Worm (Caenorhabditis elegans) whole organism, L4 larva: ENCODE measurements around the gene cdr-7.
A peak's percentile ranks its signal among the peaks of the same experiment; 100 is the strongest.

Experiments
- F10B5.3 ChIP-seq: sonication (generic microtip); optimal IDR thresholded peaks from 2 replicates; lab custom pipeline; 2016; ENCODE audit warnings: mild to moderate bottlenecking, missing genetic modification characterization, missing compliant biosample characterization
- F49E8.2 ChIP-seq: sonication (generic microtip); optimal IDR thresholded peaks from 2 replicates; lab custom pipeline; 2016; ENCODE audit warnings: missing compliant biosample characterization, mild to moderate bottlenecking, missing genetic modification characterization, borderline replicate concordance
- R02D3.7 ChIP-seq: fragments of 150-350 bp; sonication (generic microtip); optimal IDR thresholded peaks from 3 replicates; lab custom pipeline; 2014; ENCODE audit warnings: missing biosample characterization, missing genetic modification characterization
- Y48G9A.11 ChIP-seq: fragments of 200-800 bp; sonication (Bioruptor generic); IDR thresholded peaks from 2 replicates; pipeline ENCODE4 v1.3.6; 2022; ENCODE audit warnings: missing genetic modification reagents, missing genetic modification characterization, missing compliant biosample characterization
- aha-1 ChIP-seq: fragments of 150-350 bp; peaks from one replicate; lab custom pipeline; 2014; ENCODE audit warnings: missing biosample characterization, missing genetic modification characterization
- ceh-82 ChIP-seq: sonication (generic microtip); optimal IDR thresholded peaks from 2 replicates; lab custom pipeline; 2017; ENCODE audit warnings: missing biosample characterization, missing genetic modification characterization
- ces-1 ChIP-seq: fragments of 150-350 bp; sonication (generic microtip); optimal IDR thresholded peaks from 4 replicates; lab custom pipeline; 2014; ENCODE audit warnings: missing biosample characterization, missing genetic modification reagents, missing genetic modification characterization
- cey-2 ChIP-seq: sonication (generic microtip); optimal IDR thresholded peaks from 3 replicates; lab custom pipeline; 2017; ENCODE audit warnings: missing genetic modification characterization, mild to moderate bottlenecking, missing compliant biosample characterization, antibody characterized with exemption, borderline replicate concordance; ENCODE audit not compliant: insufficient read depth
- daf-12 ChIP-seq: fragments of 150-350 bp; optimal IDR thresholded peaks from 2 replicates; lab custom pipeline; 2014; ENCODE audit warnings: missing biosample characterization, missing genetic modification reagents, missing genetic modification characterization
- dpl-1 ChIP-seq: fragments of 150-350 bp; optimal IDR thresholded peaks from 2 replicates; lab custom pipeline; 2014; ENCODE audit warnings: missing biosample characterization, missing genetic modification reagents, missing genetic modification characterization
- dve-1 ChIP-seq: sonication (generic microtip); optimal IDR thresholded peaks from 2 replicates; lab custom pipeline; 2017; ENCODE audit warnings: antibody characterized with exemption, mild to moderate bottlenecking, missing genetic modification characterization, missing compliant biosample characterization; ENCODE audit not compliant: insufficient read depth
- egl-27 ChIP-seq: sonication (generic microtip); optimal IDR thresholded peaks from 3 replicates; lab custom pipeline; 2017; ENCODE audit warnings: missing biosample characterization, missing genetic modification reagents, missing genetic modification characterization
- gei-8 ChIP-seq: fragments of 200-800 bp; sonication (Bioruptor generic); optimal IDR thresholded peaks from 2 replicates; lab custom pipeline; 2018; ENCODE audit warnings: mild to moderate bottlenecking, missing genetic modification characterization, missing compliant biosample characterization
- hif-1 ChIP-seq, 2 experiments: sonication (generic microtip); optimal IDR thresholded peaks; 2 replicates each; lab custom pipeline; 2016 to 2017; ENCODE audit warnings: missing compliant biosample characterization in 2 of 2, missing genetic modification characterization in 2 of 2, missing genetic modification reagents in 2 of 2, missing genotype in 2 of 2, mild to moderate bottlenecking in 1 of 2
- lim-7 ChIP-seq: fragments of 200-800 bp; sonication (Bioruptor generic); IDR thresholded peaks from 2 replicates; pipeline ENCODE4 v1.3.6; 2022; ENCODE audit warnings: missing genetic modification characterization, missing compliant biosample characterization
- lin-15B ChIP-seq: fragments of 150-350 bp; sonication (generic microtip); optimal IDR thresholded peaks from 3 replicates; lab custom pipeline; 2014; ENCODE audit warnings: missing biosample characterization, missing genetic modification characterization
- lin-29 ChIP-seq: fragments of 200-800 bp; sonication (Bioruptor generic); IDR thresholded peaks from 2 replicates; pipeline ENCODE4 v1.3.6; 2022; ENCODE audit warnings: missing genetic modification reagents, missing genetic modification characterization, missing compliant biosample characterization
- madf-9 ChIP-seq: fragments of 200-800 bp; sonication (Bioruptor generic); conservative IDR thresholded peaks from 2 replicates; pipeline ENCODE4 v1.3.6; 2022; ENCODE audit warnings: missing genetic modification reagents, missing genetic modification characterization, missing compliant biosample characterization
- mdt-29 ChIP-seq: fragments of 200-800 bp; sonication (Bioruptor generic); IDR thresholded peaks from 2 replicates; pipeline ENCODE4 v1.3.6; 2022; ENCODE audit warnings: missing genetic modification reagents, missing genetic modification characterization, missing compliant biosample characterization
- mep-1 ChIP-seq: fragments of 150-350 bp; sonication (generic microtip); optimal IDR thresholded peaks from 3 replicates; lab custom pipeline; 2014; ENCODE audit warnings: missing biosample characterization, missing genetic modification characterization
- mxl-3 ChIP-seq: fragments of 200-800 bp; sonication (Bioruptor generic); optimal IDR thresholded peaks from 2 replicates; lab custom pipeline; 2018; ENCODE audit warnings: mild to moderate bottlenecking, missing genetic modification characterization, missing compliant biosample characterization
- nhr-25 ChIP-seq: sonication (generic microtip); optimal IDR thresholded peaks from 2 replicates; lab custom pipeline; 2017; ENCODE audit warnings: missing genetic modification characterization, mild to moderate bottlenecking, missing compliant biosample characterization, antibody characterized with exemption, moderate library complexity, borderline replicate concordance; ENCODE audit not compliant: insufficient read depth
- nhr-48 ChIP-seq: sonication (generic microtip); optimal IDR thresholded peaks from 2 replicates; lab custom pipeline; 2016; ENCODE audit warnings: mild to moderate bottlenecking, missing genetic modification characterization, missing compliant biosample characterization
- nhr-77 ChIP-seq: fragments of 150-350 bp; optimal IDR thresholded peaks from 2 replicates; lab custom pipeline; 2014; ENCODE audit warnings: missing biosample characterization, missing genetic modification characterization
- saeg-2 ChIP-seq: fragments of 200-800 bp; sonication (Bioruptor generic); IDR thresholded peaks from 2 replicates; pipeline ENCODE4 v1.3.6; 2022; ENCODE audit warnings: missing genetic modification reagents, missing genetic modification characterization, missing compliant biosample characterization
- set-16 ChIP-seq: fragments of 200-800 bp; sonication (Bioruptor generic); IDR thresholded peaks from 2 replicates; pipeline ENCODE4 v1.3.6; 2022; ENCODE audit warnings: missing genetic modification reagents, missing genetic modification characterization, missing compliant biosample characterization
- spr-3 ChIP-seq: fragments of 200-800 bp; sonication (Bioruptor generic); optimal IDR thresholded peaks from 2 replicates; lab custom pipeline; 2018; ENCODE audit warnings: mild to moderate bottlenecking, missing genetic modification characterization, missing compliant biosample characterization
- tag-97 ChIP-seq: fragments of 200-800 bp; sonication (Bioruptor generic); IDR thresholded peaks from 2 replicates; pipeline ENCODE4 v1.3.6; 2022; ENCODE audit warnings: missing genetic modification characterization, missing compliant biosample characterization
- tra-1 ChIP-seq: fragments of 200-800 bp; sonication (Bioruptor generic); IDR thresholded peaks from 2 replicates; pipeline ENCODE4 v1.3.6; 2022; ENCODE audit warnings: missing genetic modification reagents, missing genetic modification characterization, missing compliant biosample characterization
- unc-130 ChIP-seq: sonication (generic microtip); optimal IDR thresholded peaks from 2 replicates; lab custom pipeline; 2016; ENCODE audit warnings: missing genetic modification reagents, missing genetic modification characterization, missing compliant biosample characterization
- unc-39 ChIP-seq: sonication (generic microtip); optimal IDR thresholded peaks from 2 replicates; lab custom pipeline; 2017; ENCODE audit warnings: missing biosample characterization, missing genetic modification characterization
- unc-62 ChIP-seq, 3 experiments: fragments of 150-350 bp in 1 of 3; sonication (generic microtip); optimal IDR thresholded peaks in 2 of 3; peaks in 1 of 3; 1 replicate in 1 of 3; 2 replicates in 2 of 3; lab custom pipeline; 2014 to 2017; ENCODE audit warnings: missing biosample characterization in 3 of 3, missing genetic modification characterization in 3 of 3, missing genetic modification reagents in 3 of 3, missing genotype in 1 of 3
- zfp-2 ChIP-seq: sonication (generic microtip); optimal IDR thresholded peaks from 2 replicates; lab custom pipeline; 2016; ENCODE audit warnings: mild to moderate bottlenecking, missing genetic modification characterization, missing compliant biosample characterization
- zip-11 ChIP-seq: fragments of 200-800 bp; sonication (Bioruptor generic); IDR thresholded peaks from 2 replicates; pipeline ENCODE4 v1.3.6; 2022; ENCODE audit warnings: missing genetic modification characterization, missing compliant biosample characterization

The cdr-7 gene

DNA sequence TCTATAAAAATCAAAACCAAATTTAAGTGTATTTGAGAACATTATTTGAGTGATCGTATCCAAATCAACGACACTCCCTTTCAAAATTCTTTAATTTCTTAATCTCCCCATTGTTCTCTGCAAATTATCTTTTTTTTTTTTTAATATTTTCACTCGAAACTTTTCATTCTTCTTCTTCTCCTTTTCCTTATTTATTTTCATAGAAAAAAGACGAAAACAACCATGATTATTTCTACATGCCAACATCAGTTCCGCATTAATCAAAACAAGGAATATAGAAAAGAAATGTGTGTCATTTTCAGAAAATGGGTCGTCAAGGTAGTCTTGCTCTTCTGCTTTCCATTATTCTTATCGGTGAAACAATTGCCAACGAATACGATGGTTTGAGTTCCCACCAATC is 14.4 kb downstream of the cdr-7 start, which contains the start of gene K01D12.5:
TSS of gene K01D12.5 (plus strand) at position 301 of the 400 bp plus-strand sequence.
- TF ChIP-seq F49E8.2 (tag; lab: Kevin White, UChicago) = no peak

DNA sequence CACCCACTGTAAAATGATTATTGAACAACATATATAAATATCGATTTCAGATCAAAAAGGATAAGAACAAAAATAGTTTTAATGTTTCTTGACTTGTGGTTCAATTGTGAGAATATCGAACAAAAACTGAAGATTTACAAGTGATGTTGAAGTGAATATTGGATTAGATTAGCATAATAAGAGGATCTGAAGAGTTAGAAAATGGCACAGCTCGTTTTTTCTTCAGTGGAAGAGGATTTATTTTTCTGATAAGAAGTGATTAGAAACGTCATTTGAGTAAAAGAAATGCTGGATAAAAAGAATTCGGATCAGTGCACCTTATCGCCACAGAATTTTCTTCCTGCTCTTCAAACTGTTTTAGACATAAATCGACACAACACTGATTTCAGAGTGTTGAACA is 16.2 kb downstream of the cdr-7 start, which contains the start of gene twk-14:
TSS of gene twk-14 (minus strand) at position 8 of the 400 bp plus-strand sequence.
- TF ChIP-seq unc-39 (no peak), unc-62 (GFP tag; optimal IDR thresholded peaks at IDR 0.05 in 1 of 2; lab: Kevin White, UChicago) (peak in 1 of 2 experiments; percentile 25), unc-62 (tag; optimal IDR thresholded peaks at IDR 0.05; lab: Kevin White, UChicago) (no peak), zfp-2 (tag; lab: Kevin White, UChicago) (no peak), cey-2 (tag; lab: Kevin White, UChicago) (no peak), zip-11 (GFP tag; lab: Robert Waterston, UW) (no peak), nhr-48 (no peak)
- TF ChIP-seq, all 104 proteins: peak for 1

DNA sequence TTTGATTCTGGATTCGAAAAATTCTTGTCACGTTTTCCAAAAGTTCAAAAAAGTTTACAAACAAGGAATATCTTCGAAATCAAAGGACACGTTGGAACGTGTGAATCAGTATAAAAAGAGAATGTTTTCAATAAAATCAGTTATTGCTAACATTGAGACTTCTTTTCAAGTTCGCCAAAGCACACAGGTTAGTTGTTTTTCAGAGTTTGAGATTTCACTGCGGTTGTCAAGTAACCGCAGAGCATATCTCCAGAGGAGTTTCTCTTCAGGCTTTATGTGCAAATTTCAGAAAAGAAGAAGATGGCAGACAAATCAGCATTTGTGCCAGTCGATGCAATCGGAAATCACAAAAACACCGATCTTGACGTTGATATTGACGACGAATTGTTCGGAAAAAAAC is 25.8 kb downstream of the cdr-7 start, which contains the start of gene K01D12.15:
TSS of gene K01D12.15 (plus strand) at position 301 of the 400 bp plus-strand sequence.
- TF ChIP-seq daf-12 (tag; lab: Kevin White, UChicago) (no peak), spr-3 (GFP tag; lab: Kevin White, UChicago) (no peak), nhr-77 (tag; lab: Kevin White, UChicago) (no peak), madf-9 (GFP tag; lab: Robert Waterston, UW) (no peak), mxl-3 (GFP tag; lab: Kevin White, UChicago) (no peak), lim-7 (no peak), dve-1 (tag; lab: Kevin White, UChicago) (no peak), dpl-1 (GFP tag; lab: Kevin White, UChicago) (no peak), tag-97 (GFP tag; lab: Robert Waterston, UW) (no peak), R02D3.7 (tag; lab: Kevin White, UChicago) (no peak), mep-1 (tag; lab: Kevin White, UChicago) (no peak), tra-1 (GFP tag; lab: Robert Waterston, UW) (no peak), gei-8 (GFP tag; lab: Kevin White, UChicago) (no peak), lin-15B (tag; lab: Kevin White, UChicago) (no peak), ceh-82 (tag; lab: Kevin White, UChicago) (no peak), hif-1 (tag; optimal IDR thresholded peaks at IDR 0.05; lab: Kevin White, UChicago) (no peak), egl-27 (tag; lab: Kevin White, UChicago) (no peak), unc-130 (GFP tag; lab: Kevin White, UChicago) (no peak), mdt-29 (GFP tag; lab: Robert Waterston, UW) (no peak), saeg-2 (GFP tag; lab: Robert Waterston, UW) (no peak)

DNA sequence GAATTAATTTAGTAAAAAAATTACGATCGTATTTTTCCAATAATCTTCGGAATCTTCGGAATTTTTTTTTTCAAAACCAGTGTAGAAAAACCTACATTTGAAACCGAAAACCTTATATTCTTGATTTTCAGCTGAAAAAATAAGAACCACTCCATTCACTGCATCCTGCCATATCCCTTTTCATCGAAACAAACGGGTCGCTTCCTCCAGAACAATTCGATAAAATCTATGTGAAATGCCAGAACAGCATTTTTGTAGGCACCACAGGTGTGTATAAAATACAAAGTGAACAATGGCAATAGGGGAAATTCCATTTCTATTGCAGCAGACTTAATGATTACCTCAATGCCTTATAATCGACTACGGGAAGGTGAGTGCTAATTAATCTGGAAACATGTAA is 34.7 kb downstream of the cdr-7 start, which contains the start of gene K01D12.1:
TSS of gene K01D12.1 (plus strand) at position 301 of the 400 bp plus-strand sequence.
- TF ChIP-seq unc-62 (GFP tag; optimal IDR thresholded peaks at IDR 0.05 in 1 of 2; lab: Kevin White, UChicago) (peak in 1 of 2 experiments; percentile 71), unc-62 (tag; optimal IDR thresholded peaks at IDR 0.05; lab: Kevin White, UChicago) (no peak), F10B5.3 (no peak), lin-29 (GFP tag; lab: Robert Waterston, UW) (no peak), aha-1 (tag; lab: Kevin White, UChicago) (peak; percentile 70), set-16 (GFP tag; lab: Robert Waterston, UW) (no peak), R02D3.7 (tag; lab: Kevin White, UChicago) (no peak), Y48G9A.11 (GFP tag; lab: Robert Waterston, UW) (no peak), ces-1 (GFP tag; lab: Kevin White, UChicago) (no peak), nhr-25 (tag; lab: Kevin White, UChicago) (no peak)
